Fruit fly (Drosophila melanogaster): ENCODE results near the gene LIMK1.

The LIMK1 gene

dm6 chrX:12621640-12622039, 29.6 kb upstream of the LIMK1 start:
- no peak for TF ChIP-seq OdsH (GFP tag; optimal IDR thresholded peaks at IDR 0.05)
- TF ChIP-seq CG3032 (tag; optimal IDR thresholded peaks at IDR 0.05): no peak

dm6 chrX:12615752-12616366, 23.9 kb upstream of the LIMK1 start, which contains the start of gene CG11085:
TSS of gene CG11085 (plus strand) at chrX:12616316.
- TF ChIP-seq fkh (GFP tag; optimal IDR thresholded peaks at IDR 0.05) (no peak), CG10631 (GFP tag; optimal IDR thresholded peaks at IDR 0.05) (no peak), CG11762 (GFP tag; optimal IDR thresholded peaks at IDR 0.05; ENCODE audit: insufficient read depth) (no peak), CG6163 (GFP tag; IDR thresholded peaks at IDR 0.05) (no peak), Lpt (GFP tag; optimal IDR thresholded peaks at IDR 0.05) (no peak), eg (GFP tag; IDR thresholded peaks at IDR 0.05) (no peak), CG3919 (GFP tag; optimal IDR thresholded peaks at IDR 0.05) (no peak), CG7368 (GFP tag; optimal IDR thresholded peaks at IDR 0.05) (no peak), Ets21C (GFP tag; optimal IDR thresholded peaks at IDR 0.05) (no peak), fd59A (GFP tag; optimal IDR thresholded peaks at IDR 0.05) (no peak), Smox (GFP tag; optimal IDR thresholded peaks at IDR 0.05) (no peak)

dm6 chrX:12613248-12613805, 21.3 kb upstream of the LIMK1 start:
- TF ChIP-seq CG11294 (GFP tag; IDR thresholded peaks at IDR 0.05) (no peak), topi (GFP tag; optimal IDR thresholded peaks at IDR 0.05) (no peak), CG6276 (GFP tag; optimal IDR thresholded peaks at IDR 0.05) (no peak), CG32006 (GFP tag; optimal IDR thresholded peaks at IDR 0.05) (no peak), CG3919 (GFP tag; optimal IDR thresholded peaks at IDR 0.05) (no peak), CG6163 (GFP tag; IDR thresholded peaks at IDR 0.05) (no peak), Ets21C (GFP tag; optimal IDR thresholded peaks at IDR 0.05) (no peak), Sox15 (GFP tag; optimal IDR thresholded peaks at IDR 0.05) (no peak), ss (GFP tag; optimal IDR thresholded peaks at IDR 0.05) (no peak), eg (GFP tag; IDR thresholded peaks at IDR 0.05) (no peak), CG8632 (GFP tag; optimal IDR thresholded peaks at IDR 0.05) (no peak), dsx (GFP tag; optimal IDR thresholded peaks at IDR 0.05; ENCODE audit: poor library complexity, severe bottlenecking) (no peak), salr (GFP tag; optimal IDR thresholded peaks at IDR 0.05) (no peak)

dm6 chrX:12611536-12612458, 19.8 kb upstream of the LIMK1 start, which contains the start of the genes CG1463 and Fpgs1:
TSS of gene CG1463 (minus strand) at chrX:12611667.
TSS of gene Fpgs1 (plus strand) at chrX:12611867.
- TF ChIP-seq esn (GFP tag; optimal IDR thresholded peaks at IDR 0.05) (peak; percentile 53), CG15336 (GFP tag; IDR thresholded peaks at IDR 0.05) (0 out of 2 replicates have a peak, but pooled peaks have one; percentile 7), fkh (GFP tag; optimal IDR thresholded peaks at IDR 0.05) (peak; percentile 92), CG11294 (GFP tag; IDR thresholded peaks at IDR 0.05) (no peak), net (GFP tag; optimal IDR thresholded peaks at IDR 0.05) (no peak), Lpt (GFP tag; optimal IDR thresholded peaks at IDR 0.05) (no peak), CG6276 (GFP tag; optimal IDR thresholded peaks at IDR 0.05) (no peak)

dm6 chrX:12600802-12601793, 9.1 kb upstream of the LIMK1 start:
- TF ChIP-seq Eip93F (GFP tag; optimal IDR thresholded peaks at IDR 0.05) (no peak), CG11902 (GFP tag; optimal IDR thresholded peaks at IDR 0.05) (no peak), Hr38 (GFP tag; optimal IDR thresholded peaks at IDR 0.05) (no peak)

Data from whole organism, prepupa.